Worm (Caenorhabditis elegans): Measurements from ENCODE around the gene Y43F8C.16.

The Y43F8C.16 gene

ce11 chrV:19715419-19715818, at the start of gene Y43F8C.16:
Gene Y43F8C.16 (minus strand): TSS chrV:19715519.
- TF ChIP-seq lsl-1 (GFP tag; optimal IDR thresholded peaks at IDR 0.05) = no peak
- TF ChIP-seq mes-4 (tag; optimal IDR thresholded peaks at IDR 0.05) = no peak
- no peak for TF ChIP-seq efl-1 (GFP tag; optimal IDR thresholded peaks at IDR 0.05)
- TF ChIP-seq T07F8.4 (tag; optimal IDR thresholded peaks at IDR 0.05) = no peak
- no peak for TF ChIP-seq ceh-100 (GFP tag; IDR thresholded peaks at IDR 0.05)
- TF ChIP-seq egl-18 (GFP tag; IDR thresholded peaks at IDR 0.05) = no peak
- TF ChIP-seq F57A8.1 (GFP tag; optimal IDR thresholded peaks at IDR 0.05) = no peak
- no peak for TF ChIP-seq dox-1 (GFP tag; IDR thresholded peaks at IDR 0.05)
- TF ChIP-seq hmg-1.2 (GFP tag; IDR thresholded peaks at IDR 0.05) = no peak
- TF ChIP-seq snpc-4 (GFP tag; optimal IDR thresholded peaks at IDR 0.05) = no peak
- TF ChIP-seq snpc-4 (tag; optimal IDR thresholded peaks at IDR 0.05) = no peak
- TF ChIP-seq rpc-1 (optimal IDR thresholded peaks at IDR 0.05) = no peak
- TF ChIP-seq rpc-1 (tag; optimal IDR thresholded peaks at IDR 0.05) = no peak
- TF ChIP-seq nfya-1 (tag; optimal IDR thresholded peaks at IDR 0.05; ENCODE audit: borderline replicate concordance, insufficient read depth) = no peak
- TF ChIP-seq atf-7 (tag; optimal IDR thresholded peaks at IDR 0.05) = no peak
- no peak for TF ChIP-seq ztf-22 (GFP tag; optimal IDR thresholded peaks at IDR 0.05)

- TF ChIP-seq F39B2.1 (GFP tag; IDR thresholded peaks at IDR 0.05) (no peak), madf-6 (GFP tag; IDR thresholded peaks at IDR 0.05) (no peak), ceh-100 (GFP tag; IDR thresholded peaks at IDR 0.05) (no peak), F22D6.2 (tag; optimal IDR thresholded peaks at IDR 0.05) (no peak), snpc-4 (GFP tag; optimal IDR thresholded peaks at IDR 0.05) (no peak), snpc-4 (tag; optimal IDR thresholded peaks at IDR 0.05) (no peak), nhr-90 (tag; optimal IDR thresholded peaks at IDR 0.05) (no peak), snpc-1.1 (tag; optimal IDR thresholded peaks at IDR 0.05; ENCODE audit: insufficient read depth) (no peak), ceh-40 (GFP tag; IDR thresholded peaks at IDR 0.05) (no peak), tbp1 (GFP tag; optimal IDR thresholded peaks at IDR 0.05) (no peak), D2030.7 (GFP tag; IDR thresholded peaks at IDR 0.05) (no peak), hrde-1 (tag; optimal IDR thresholded peaks at IDR 0.05; ENCODE audit: borderline replicate concordance) (no peak), bed-2 (GFP tag; IDR thresholded peaks at IDR 0.05) (no peak), attf-5 (GFP tag; optimal IDR thresholded peaks at IDR 0.05) (no peak), F57C9.4 (tag; optimal IDR thresholded peaks at IDR 0.05) (no peak), sdz-38 (tag; optimal IDR thresholded peaks at IDR 0.05) (no peak)
These were observed 45.4 kb upstream of the Y43F8C.16 start, which contains the start of gene M162.5 for ce11 chrV:19760751-19761150. Gene M162.5 (plus strand): TSS chrV:19761051.

ce11 chrV:19759282-19759681, 44.0 kb upstream of the Y43F8C.16 start:
- TF ChIP-seq zfh-2 (GFP tag; conservative IDR thresholded peaks at IDR 0.05) (peak; percentile 73), lin-54 (GFP tag; optimal IDR thresholded peaks at IDR 0.05) (no peak), snpc-4 (GFP tag; optimal IDR thresholded peaks at IDR 0.05) (no peak), snpc-4 (tag; optimal IDR thresholded peaks at IDR 0.05) (peak in 2 of 4 experiments; percentile 53 to 68), ztf-28 (GFP tag; IDR thresholded peaks at IDR 0.05) (0 out of 2 replicates have a peak, but pooled peaks have one; percentile 24), egrh-3 (GFP tag; IDR thresholded peaks at IDR 0.05) (peak; percentile 11; the same call in 1 of the 2 replicates), lir-1 (GFP tag; conservative IDR thresholded peaks at IDR 0.05) (no peak), dpl-1 (GFP tag; optimal IDR thresholded peaks at IDR 0.05) (no peak), T07F8.4 (tag; optimal IDR thresholded peaks at IDR 0.05) (no peak), madf-3 (GFP tag; IDR thresholded peaks at IDR 0.05) (0 out of 2 replicates have a peak, but pooled peaks have one; percentile 33), F37B4.10 (GFP tag; IDR thresholded peaks at IDR 0.05) (0 out of 2 replicates have a peak, but pooled peaks have one; percentile 84)
